Fruit fly (Drosophila melanogaster): Measurements from ENCODE around the gene CG4842.

dm6 chr3L:16400175-16400574 is 32.0 kb downstream of the CG4842 start, which contains the start of gene CG44836:
- TF ChIP-seq EcR (GFP tag; optimal IDR thresholded peaks at IDR 0.05) = no peak
- TF ChIP-seq psq (optimal IDR thresholded peaks at IDR 0.05) = no peak
- TF ChIP-seq CG8478 (optimal IDR thresholded peaks at IDR 0.05) = no peak
- no peak for TF ChIP-seq usp (GFP tag; optimal IDR thresholded peaks at IDR 0.05)
- no peak for TF ChIP-seq Dll (optimal IDR thresholded peaks at IDR 0.05)
- TF ChIP-seq pan (optimal IDR thresholded peaks at IDR 0.05) = no peak
